Worm (Caenorhabditis elegans): Measurements from ENCODE around the gene metl-6.
A peak's percentile ranks its signal among the peaks of the same experiment; 100 is the strongest.

The metl-6 gene

DNA sequence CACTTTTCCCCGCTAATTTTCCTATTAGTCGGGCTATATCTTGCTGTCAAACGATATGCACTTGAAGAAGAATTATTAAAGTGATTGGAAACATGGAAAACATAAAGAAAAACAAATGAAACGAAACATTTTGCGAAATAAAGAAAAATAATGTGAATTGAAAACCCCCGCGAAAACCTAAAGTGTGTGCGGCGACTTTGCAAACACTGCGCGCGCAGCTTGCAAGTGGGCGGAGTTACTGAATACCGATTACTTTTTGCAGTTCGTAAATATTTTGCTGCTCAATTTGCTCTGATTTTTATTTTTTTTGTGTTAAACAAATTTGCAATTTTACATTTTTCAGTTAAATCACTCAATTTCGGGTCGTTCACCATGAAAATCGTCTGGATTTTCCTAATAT is 4.9 kb downstream of the metl-6 start, which contains the start of gene ccdc-47 (continued):
- TF ChIP-seq nhr-237 (tag; optimal IDR thresholded peaks at IDR 0.05) (no peak), mdl-1 (tag; optimal IDR thresholded peaks at IDR 0.05) (no peak), ceh-16 (tag; optimal IDR thresholded peaks at IDR 0.05) (no peak), R02D3.7 (tag; optimal IDR thresholded peaks at IDR 0.05) (peak; percentile 13), elt-2 (tag; optimal IDR thresholded peaks at IDR 0.05) (peak; percentile 37), egl-27 (tag; optimal IDR thresholded peaks at IDR 0.05) (no peak), nhr-11 (tag; optimal IDR thresholded peaks at IDR 0.05) (no peak), nhr-43 (tag; optimal IDR thresholded peaks at IDR 0.05; ENCODE audit: poor library complexity, severe bottlenecking) (peak; percentile 50), lsy-12 (tag; optimal IDR thresholded peaks at IDR 0.05) (no peak), jun-1 (tag; optimal IDR thresholded peaks at IDR 0.05) (no peak), ztf-4 (tag; optimal IDR thresholded peaks at IDR 0.05) (no peak), fkh-2 (tag; optimal IDR thresholded peaks at IDR 0.05) (no peak), unc-39 (tag; optimal IDR thresholded peaks at IDR 0.05) (no peak), nhr-77 (tag; optimal IDR thresholded peaks at IDR 0.05) (no peak), elt-3 (tag; optimal IDR thresholded peaks at IDR 0.05) (no peak), pqm-1 (tag; optimal IDR thresholded peaks at IDR 0.05) (no peak), nhr-28 (tag; optimal IDR thresholded peaks at IDR 0.05) (no peak)

- no peak for TF ChIP-seq skn-1 (tag; optimal IDR thresholded peaks at IDR 0.05)
- peak; percentile 20 for TF ChIP-seq hmg-11 (tag; optimal IDR thresholded peaks at IDR 0.05)
Measured at ce11 chrIII:3915705-3916104, 5.8 kb downstream of the metl-6 start.

DNA sequence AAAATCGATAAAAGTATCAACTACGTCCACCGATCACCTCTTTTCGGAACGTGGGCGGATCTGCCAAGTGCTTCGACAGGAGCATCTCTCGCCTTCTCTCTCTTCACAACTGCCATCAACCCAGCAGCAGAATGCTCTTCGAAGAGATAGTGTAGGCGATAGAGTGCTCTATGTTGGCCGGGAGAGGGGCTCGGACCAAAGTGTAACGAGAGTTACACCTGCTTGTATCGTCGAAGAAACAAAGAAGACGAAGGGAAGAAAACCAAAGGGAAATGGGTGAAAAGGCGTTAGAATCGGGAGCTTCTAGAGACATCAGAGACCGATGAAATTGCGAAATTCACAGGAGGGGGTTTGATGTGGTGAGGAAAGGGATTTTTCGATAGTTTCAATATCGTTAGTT is 6.7 kb downstream of the metl-6 start:
- TF ChIP-seq skn-1 (tag; optimal IDR thresholded peaks at IDR 0.05) (no peak), lin-39 (tag; optimal IDR thresholded peaks at IDR 0.05) (peak; percentile 3), pha-4 (tag; optimal IDR thresholded peaks at IDR 0.05) (no peak)

ce11 chrIII:3914049-3914448 is 7.5 kb downstream of the metl-6 start, which contains the start of gene pat-3:
Gene pat-3 (minus strand): TSS chrIII:3914149.
- TF ChIP-seq lsy-12 (tag; optimal IDR thresholded peaks at IDR 0.05) (no peak), zag-1 (tag; optimal IDR thresholded peaks at IDR 0.05) (no peak), nhr-25 (tag; optimal IDR thresholded peaks at IDR 0.05) (no peak), daf-12 (tag; optimal IDR thresholded peaks at IDR 0.05) (no peak), nhr-67 (tag; optimal IDR thresholded peaks at IDR 0.05) (no peak), elt-1 (tag; optimal IDR thresholded peaks at IDR 0.05) (no peak), lin-39 (tag; optimal IDR thresholded peaks at IDR 0.05) (no peak), elt-3 (tag; optimal IDR thresholded peaks at IDR 0.05) (no peak), ztf-11 (tag; optimal IDR thresholded peaks at IDR 0.05) (no peak)

DNA sequence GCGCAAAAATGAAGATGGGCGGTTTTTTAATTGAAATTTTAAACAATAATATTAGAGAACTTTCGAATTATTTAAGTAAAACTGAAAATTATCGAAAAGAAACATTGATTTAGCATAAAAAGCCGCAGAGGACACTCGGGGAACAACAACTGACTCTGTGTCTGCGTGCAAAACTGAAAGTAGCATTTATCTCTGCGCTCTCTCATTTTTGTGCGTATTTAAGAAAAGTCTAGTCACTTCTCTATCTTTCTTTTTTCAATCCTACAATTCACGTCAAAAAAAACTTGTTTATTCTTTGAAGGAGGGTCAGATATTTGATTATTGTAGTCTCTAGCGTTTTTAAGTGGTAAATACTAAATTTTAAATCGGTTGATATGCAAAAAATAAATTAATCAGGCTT is 13.3 kb downstream of the metl-6 start:
- TF ChIP-seq tbx-2 (tag; optimal IDR thresholded peaks at IDR 0.05) (no peak), ceh-82 (tag; optimal IDR thresholded peaks at IDR 0.05) (no peak), elt-3 (tag; optimal IDR thresholded peaks at IDR 0.05) (no peak), nfya-1 (tag; optimal IDR thresholded peaks at IDR 0.05; ENCODE audit: insufficient read depth) (peak; percentile 43), hmg-11 (tag; optimal IDR thresholded peaks at IDR 0.05) (peak; percentile 41), nhr-43 (tag; optimal IDR thresholded peaks at IDR 0.05; ENCODE audit: poor library complexity, severe bottlenecking) (no peak), nhr-76 (tag; optimal IDR thresholded peaks at IDR 0.05) (no peak), elt-2 (tag; optimal IDR thresholded peaks at IDR 0.05) (peak; percentile 20), ama-1 (optimal IDR thresholded peaks at IDR 0.05) (peak; percentile 17), pqm-1 (tag; optimal IDR thresholded peaks at IDR 0.05) (no peak), ztf-11 (tag; optimal IDR thresholded peaks at IDR 0.05) (no peak), pha-4 (tag; optimal IDR thresholded peaks at IDR 0.05) (peak; percentile 29)

- no peak for TF ChIP-seq nhr-76 (tag; optimal IDR thresholded peaks at IDR 0.05)
- TF ChIP-seq mdl-1 (tag; optimal IDR thresholded peaks at IDR 0.05), result no peak
- TF ChIP-seq ama-1 (optimal IDR thresholded peaks at IDR 0.05), result no peak
- TF ChIP-seq lin-15B (tag; optimal IDR thresholded peaks at IDR 0.05), result no peak
- no peak for TF ChIP-seq R02D3.7 (tag; optimal IDR thresholded peaks at IDR 0.05)
- TF ChIP-seq tbx-2 (tag; optimal IDR thresholded peaks at IDR 0.05), result no peak
- no peak for TF ChIP-seq nhr-237 (tag; optimal IDR thresholded peaks at IDR 0.05)
- no peak for TF ChIP-seq snpc-4 (tag; optimal IDR thresholded peaks at IDR 0.05)
Measured at ce11 chrIII:3907587-3907986, 13.9 kb downstream of the metl-6 start, which contains the start of gene mmcm-1. Gene mmcm-1 (minus strand): TSS chrIII:3907687.
